Worm (Caenorhabditis elegans): ENCODE results near the gene C17C3.5.

C17C3.5 gene

ce11 chrII:5587794-5588193 is 36.2 kb downstream of the C17C3.5 start:
- TF ChIP-seq mep-1 (tag; optimal IDR thresholded peaks at IDR 0.05) (no peak), nhr-237 (tag; optimal IDR thresholded peaks at IDR 0.05) (no peak), ceh-88 (GFP tag; IDR thresholded peaks at IDR 0.05) (no peak), isw-1 (GFP tag; IDR thresholded peaks at IDR 0.05) (no peak), blmp-1 (tag; optimal IDR thresholded peaks at IDR 0.05) (no peak), pqm-1 (tag; optimal IDR thresholded peaks at IDR 0.05) (no peak), unc-86 (tag; optimal IDR thresholded peaks at IDR 0.05) (no peak), aha-1 (tag; optimal IDR thresholded peaks at IDR 0.05) (no peak), fos-1 (tag; optimal IDR thresholded peaks at IDR 0.05) (no peak)

- TF ChIP-seq ceh-90 (tag; optimal IDR thresholded peaks at IDR 0.05): no peak
- TF ChIP-seq snpc-4 (tag; optimal IDR thresholded peaks at IDR 0.05): no peak
- TF ChIP-seq lsy-2 (tag; optimal IDR thresholded peaks at IDR 0.05): no peak
- no peak for TF ChIP-seq isw-1 (GFP tag; IDR thresholded peaks at IDR 0.05)
- TF ChIP-seq dpl-1 (GFP tag; optimal IDR thresholded peaks at IDR 0.05): no peak
- TF ChIP-seq snu-23 (GFP tag; optimal IDR thresholded peaks at IDR 0.05): no peak
- no peak for TF ChIP-seq fkh-8 (tag; optimal IDR thresholded peaks at IDR 0.05)
- TF ChIP-seq ceh-63 (GFP tag; optimal IDR thresholded peaks at IDR 0.05): no peak
- no peak for TF ChIP-seq ets-5 (GFP tag; IDR thresholded peaks at IDR 0.05)
- TF ChIP-seq ceh-8 (GFP tag; optimal IDR thresholded peaks at IDR 0.05): no peak
- no peak for TF ChIP-seq rnt-1 (tag; optimal IDR thresholded peaks at IDR 0.05)
- TF ChIP-seq hlh-4 (tag; optimal IDR thresholded peaks at IDR 0.05): no peak
- TF ChIP-seq ces-1 (GFP tag; optimal IDR thresholded peaks at IDR 0.05): no peak
- no peak for TF ChIP-seq tbx-2 (tag; optimal IDR thresholded peaks at IDR 0.05)
- no peak for TF ChIP-seq sox-4 (tag; optimal IDR thresholded peaks at IDR 0.05)
- TF ChIP-seq C16A3.4 (tag; optimal IDR thresholded peaks at IDR 0.05): no peak
- no peak for TF ChIP-seq elt-3 (tag; optimal IDR thresholded peaks at IDR 0.05)
- TF ChIP-seq alr-1 (tag; optimal IDR thresholded peaks at IDR 0.05; ENCODE audit: borderline replicate concordance): no peak
- TF ChIP-seq egl-27 (tag; optimal IDR thresholded peaks at IDR 0.05): no peak
- no peak for TF ChIP-seq fkh-10 (GFP tag; optimal IDR thresholded peaks at IDR 0.05)
These were observed 38.1 kb downstream of the C17C3.5 start, which contains the start of gene C17G10.13 for ce11 chrII:5589690-5590089. Gene C17G10.13, minus strand, starts transcription at chrII:5589790.

- TF ChIP-seq jun-1 (tag; optimal IDR thresholded peaks at IDR 0.05): no peak
- no peak for TF ChIP-seq lin-35 (GFP tag; optimal IDR thresholded peaks at IDR 0.05)
- TF ChIP-seq C16A3.4 (tag; optimal IDR thresholded peaks at IDR 0.05): no peak
- no peak for TF ChIP-seq efl-1 (optimal IDR thresholded peaks at IDR 0.05)
- peak in 1 of 2 experiments; percentile 82 for TF ChIP-seq efl-1 (GFP tag; optimal IDR thresholded peaks at IDR 0.05 in 1 of 2)
- TF ChIP-seq blmp-1 (tag; optimal IDR thresholded peaks at IDR 0.05): no peak
- peak; percentile 52 for TF ChIP-seq nhr-85 (tag)
- no peak for TF ChIP-seq fos-1 (tag; optimal IDR thresholded peaks at IDR 0.05)
- no peak for TF ChIP-seq ceh-88 (GFP tag; IDR thresholded peaks at IDR 0.05)
- TF ChIP-seq skn-1 (tag; optimal IDR thresholded peaks at IDR 0.05): no peak
These were observed 39.9 kb downstream of the C17C3.5 start for ce11 chrII:5591558-5591957.

ce11 chrII:5592857-5593256 is 41.2 kb downstream of the C17C3.5 start:
- no peak for TF ChIP-seq zag-1 (tag; optimal IDR thresholded peaks at IDR 0.05)
- peak; percentile 72 for TF ChIP-seq nhr-85 (tag)

- TF ChIP-seq lsy-2 (tag; optimal IDR thresholded peaks at IDR 0.05) (peak; percentile 77 to 80), C16A3.4 (tag; optimal IDR thresholded peaks at IDR 0.05) (peak; percentile 88), xbp-1 (tag; optimal IDR thresholded peaks at IDR 0.05) (peak; percentile 57), hlh-17 (GFP tag; optimal IDR thresholded peaks at IDR 0.05; ENCODE audit: borderline replicate concordance) (no peak), lir-3 (tag; optimal IDR thresholded peaks at IDR 0.05; ENCODE audit: poor library complexity) (peak; percentile 57), zip-4 (GFP tag; optimal IDR thresholded peaks at IDR 0.05) (no peak), nhr-90 (tag; optimal IDR thresholded peaks at IDR 0.05; ENCODE audit: poor library complexity) (peak; percentile 64), hlh-4 (tag; optimal IDR thresholded peaks at IDR 0.05) (no peak), snu-23 (GFP tag; optimal IDR thresholded peaks at IDR 0.05) (peak; percentile 92), nhr-11 (tag; optimal IDR thresholded peaks at IDR 0.05) (no peak), ceh-88 (GFP tag; IDR thresholded peaks at IDR 0.05) (no peak), ztf-4 (tag; optimal IDR thresholded peaks at IDR 0.05) (peak; percentile 64), C34B4.2 (tag; optimal IDR thresholded peaks at IDR 0.05) (no peak), blmp-1 (tag; optimal IDR thresholded peaks at IDR 0.05) (peak; percentile 64), isw-1 (GFP tag; IDR thresholded peaks at IDR 0.05) (peak; percentile 37), irx-1 (tag; optimal IDR thresholded peaks at IDR 0.05) (no peak), unc-98 (GFP tag; IDR thresholded peaks at IDR 0.05) (no peak), nhr-12 (tag; optimal IDR thresholded peaks at IDR 0.05) (no peak), ceh-8 (GFP tag; optimal IDR thresholded peaks at IDR 0.05) (no peak)
These were observed 41.8 kb downstream of the C17C3.5 start, which contains the start of gene cdc-14 for ce11 chrII:5593377-5593932. Gene cdc-14, minus strand, starts transcription at chrII:5593427.

Measured in whole organism, L1 larva.